Worm (Caenorhabditis elegans) whole organism, L4 larva: ENCODE results near the gene mrpl-22.
A peak's percentile ranks its signal among the peaks of the same experiment; 100 is the strongest.

ENCODE experiments used
- D1046.2 ChIP-seq: fragments of 200-800 bp; sonication (Bioruptor generic); IDR thresholded peaks from 2 replicates; pipeline ENCODE4 v1.3.6; 2022; ENCODE audit warnings: missing genetic modification characterization, missing compliant biosample characterization
- F49E8.2 ChIP-seq: sonication (generic microtip); optimal IDR thresholded peaks from 2 replicates; lab custom pipeline; 2016; ENCODE audit warnings: missing compliant biosample characterization, mild to moderate bottlenecking, missing genetic modification characterization, borderline replicate concordance
- R02D3.7 ChIP-seq: fragments of 150-350 bp; sonication (generic microtip); optimal IDR thresholded peaks from 3 replicates; lab custom pipeline; 2014; ENCODE audit warnings: missing biosample characterization, missing genetic modification characterization
- T20F7.1 ChIP-seq: fragments of 200-800 bp; sonication (Bioruptor generic); optimal IDR thresholded peaks from 2 replicates; lab custom pipeline; 2018; ENCODE audit warnings: mild to moderate bottlenecking, missing genetic modification characterization, missing compliant biosample characterization
- Y105C5A.15 ChIP-seq: fragments of 200-800 bp; sonication (Bioruptor generic); IDR thresholded peaks from 2 replicates; pipeline ENCODE4 v1.3.6; 2022; ENCODE audit warnings: missing genetic modification characterization, missing compliant biosample characterization
- Y48G9A.11 ChIP-seq: fragments of 200-800 bp; sonication (Bioruptor generic); IDR thresholded peaks from 2 replicates; pipeline ENCODE4 v1.3.6; 2022; ENCODE audit warnings: missing genetic modification reagents, missing genetic modification characterization, missing compliant biosample characterization
- Y5F2A.4 ChIP-seq: fragments of 200-800 bp; sonication (Bioruptor generic); optimal IDR thresholded peaks from 2 replicates; lab custom pipeline; 2018; ENCODE audit warnings: mild to moderate bottlenecking, missing genetic modification characterization, missing compliant biosample characterization
- Y75B8A.6 ChIP-seq: fragments of 200-800 bp; sonication (Bioruptor generic); IDR thresholded peaks from 2 replicates; pipeline ENCODE4 v1.3.6; 2022; ENCODE audit warnings: missing genetic modification reagents, missing genetic modification characterization, missing compliant biosample characterization
- ZK546.5 ChIP-seq, 2 experiments: sonication (generic microtip); optimal IDR thresholded peaks; 2 replicates each; lab custom pipeline; 2017; ENCODE audit warnings: missing biosample characterization in 2 of 2, missing genetic modification characterization in 2 of 2
- aha-1 ChIP-seq: fragments of 150-350 bp; peaks from one replicate; lab custom pipeline; 2014; ENCODE audit warnings: missing biosample characterization, missing genetic modification characterization
- ama-1 ChIP-seq: fragments of 150-350 bp; optimal IDR thresholded peaks from 2 replicates; lab custom pipeline; 2014; ENCODE audit warnings: inconsistent platforms, mixed read lengths
- arid-1 ChIP-seq: fragments of 200-800 bp; sonication (Bioruptor generic); conservative IDR thresholded peaks from 2 replicates; pipeline ENCODE4 v1.3.6; 2022; ENCODE audit warnings: missing genetic modification reagents, missing genetic modification characterization, missing compliant biosample characterization
- ceh-32 ChIP-seq: sonication (generic microtip); optimal IDR thresholded peaks from 2 replicates; lab custom pipeline; 2016; ENCODE audit warnings: mild to moderate bottlenecking, missing genetic modification characterization, missing compliant biosample characterization; ENCODE audit not compliant: poor library complexity
- ceh-62 ChIP-seq: sonication (generic microtip); optimal IDR thresholded peaks from 2 replicates; lab custom pipeline; 2017; ENCODE audit warnings: missing biosample characterization, missing genetic modification characterization
- ctbp-1 ChIP-seq: fragments of 200-800 bp; sonication (Bioruptor generic); IDR thresholded peaks from 2 replicates; pipeline ENCODE4 v1.3.6; 2022; ENCODE audit warnings: missing genetic modification reagents, missing genetic modification characterization, missing compliant biosample characterization
- daf-12 ChIP-seq: fragments of 150-350 bp; optimal IDR thresholded peaks from 2 replicates; lab custom pipeline; 2014; ENCODE audit warnings: missing biosample characterization, missing genetic modification reagents, missing genetic modification characterization
- dmd-9 ChIP-seq: fragments of 200-800 bp; sonication (Bioruptor generic); IDR thresholded peaks from 2 replicates; pipeline ENCODE4 v1.3.6; 2022; ENCODE audit warnings: missing genetic modification reagents, missing genetic modification characterization, missing compliant biosample characterization
- duxl-1 ChIP-seq: sonication (generic microtip); optimal IDR thresholded peaks from 2 replicates; lab custom pipeline; 2016; ENCODE audit warnings: mild to moderate bottlenecking, missing genetic modification characterization, moderate library complexity, missing compliant biosample characterization; ENCODE audit not compliant: poor library complexity
- dve-1 ChIP-seq: sonication (generic microtip); optimal IDR thresholded peaks from 2 replicates; lab custom pipeline; 2017; ENCODE audit warnings: antibody characterized with exemption, mild to moderate bottlenecking, missing genetic modification characterization, missing compliant biosample characterization; ENCODE audit not compliant: insufficient read depth
- egl-27 ChIP-seq: sonication (generic microtip); optimal IDR thresholded peaks from 3 replicates; lab custom pipeline; 2017; ENCODE audit warnings: missing biosample characterization, missing genetic modification reagents, missing genetic modification characterization
- fkh-10 ChIP-seq: fragments of 150-350 bp; optimal IDR thresholded peaks from 2 replicates; lab custom pipeline; 2014; ENCODE audit warnings: missing biosample characterization, missing genetic modification reagents, missing genetic modification characterization
- hif-1 ChIP-seq, 2 experiments: sonication (generic microtip); optimal IDR thresholded peaks; 2 replicates each; lab custom pipeline; 2016 to 2017; ENCODE audit warnings: missing compliant biosample characterization in 2 of 2, missing genetic modification characterization in 2 of 2, missing genetic modification reagents in 2 of 2, missing genotype in 2 of 2, mild to moderate bottlenecking in 1 of 2
- hmg-1.1 ChIP-seq: fragments of 200-800 bp; sonication (Bioruptor generic); IDR thresholded peaks from 2 replicates; pipeline ENCODE4 v1.3.6; 2022; ENCODE audit warnings: missing genetic modification reagents, missing genetic modification characterization, missing compliant biosample characterization
- lim-7 ChIP-seq: fragments of 200-800 bp; sonication (Bioruptor generic); IDR thresholded peaks from 2 replicates; pipeline ENCODE4 v1.3.6; 2022; ENCODE audit warnings: missing genetic modification characterization, missing compliant biosample characterization
- lin-15B ChIP-seq: fragments of 150-350 bp; sonication (generic microtip); optimal IDR thresholded peaks from 3 replicates; lab custom pipeline; 2014; ENCODE audit warnings: missing biosample characterization, missing genetic modification characterization
- lin-39 ChIP-seq: fragments of 150-350 bp; optimal IDR thresholded peaks from 2 replicates; lab custom pipeline; 2014; ENCODE audit warnings: missing biosample characterization, missing genetic modification reagents, missing genetic modification characterization
- madf-5 ChIP-seq, 2 experiments: fragments of 200-800 bp; sonication (Bioruptor generic); IDR thresholded peaks; 2 replicates each; pipeline ENCODE4 v1.3.6; 2022; ENCODE audit warnings: missing compliant biosample characterization in 2 of 2, missing genetic modification characterization in 2 of 2
- madf-9 ChIP-seq: fragments of 200-800 bp; sonication (Bioruptor generic); conservative IDR thresholded peaks from 2 replicates; pipeline ENCODE4 v1.3.6; 2022; ENCODE audit warnings: missing genetic modification reagents, missing genetic modification characterization, missing compliant biosample characterization
- mdl-1 ChIP-seq, 2 experiments: fragments of 150-350 bp in 1 of 2; sonication (generic microtip) in 1 of 2; optimal IDR thresholded peaks; 2 replicates each; lab custom pipeline; 2014 to 2017; ENCODE audit warnings: missing biosample characterization in 2 of 2, missing genetic modification characterization in 2 of 2
- mdt-29 ChIP-seq: fragments of 200-800 bp; sonication (Bioruptor generic); IDR thresholded peaks from 2 replicates; pipeline ENCODE4 v1.3.6; 2022; ENCODE audit warnings: missing genetic modification reagents, missing genetic modification characterization, missing compliant biosample characterization
- mep-1 ChIP-seq: fragments of 150-350 bp; sonication (generic microtip); optimal IDR thresholded peaks from 3 replicates; lab custom pipeline; 2014; ENCODE audit warnings: missing biosample characterization, missing genetic modification characterization
- mes-2 ChIP-seq: sonication (generic microtip); optimal IDR thresholded peaks from 2 replicates; lab custom pipeline; 2016; ENCODE audit warnings: missing genotype, mild to moderate bottlenecking, missing genetic modification characterization, missing compliant biosample characterization; ENCODE audit not compliant: poor library complexity, severe bottlenecking
- mxl-2 ChIP-seq: fragments of 200-800 bp; sonication (Bioruptor generic); conservative IDR thresholded peaks from 2 replicates; pipeline ENCODE4 v1.3.6; 2022; ENCODE audit warnings: missing genetic modification reagents, missing genetic modification characterization, missing compliant biosample characterization
- mxl-3 ChIP-seq: fragments of 200-800 bp; sonication (Bioruptor generic); optimal IDR thresholded peaks from 2 replicates; lab custom pipeline; 2018; ENCODE audit warnings: mild to moderate bottlenecking, missing genetic modification characterization, missing compliant biosample characterization
- nhr-10 ChIP-seq: fragments of 150-350 bp; optimal IDR thresholded peaks from 2 replicates; lab custom pipeline; 2014; ENCODE audit warnings: missing biosample characterization, missing genetic modification characterization
- nhr-11 ChIP-seq: fragments of 150-350 bp; optimal IDR thresholded peaks from 2 replicates; lab custom pipeline; 2014; ENCODE audit warnings: missing biosample characterization, missing genetic modification characterization
- nhr-111 ChIP-seq: fragments of 200-800 bp; sonication (Bioruptor generic); optimal IDR thresholded peaks from 2 replicates; lab custom pipeline; 2018; ENCODE audit warnings: mild to moderate bottlenecking, missing genetic modification characterization, missing compliant biosample characterization
- nhr-237 ChIP-seq: sonication (generic microtip); optimal IDR thresholded peaks from 2 replicates; lab custom pipeline; 2017; ENCODE audit warnings: missing biosample characterization, missing genetic modification characterization
- nhr-28 ChIP-seq: fragments of 150-350 bp; optimal IDR thresholded peaks from 2 replicates; lab custom pipeline; 2014; ENCODE audit warnings: missing biosample characterization, missing genetic modification characterization
- nhr-42 ChIP-seq: fragments of 200-800 bp; sonication (Bioruptor generic); IDR thresholded peaks from 2 replicates; pipeline ENCODE4 v1.3.6; 2022; ENCODE audit warnings: missing genetic modification characterization, missing compliant biosample characterization
- nhr-48 ChIP-seq: sonication (generic microtip); optimal IDR thresholded peaks from 2 replicates; lab custom pipeline; 2016; ENCODE audit warnings: mild to moderate bottlenecking, missing genetic modification characterization, missing compliant biosample characterization
- nhr-76 ChIP-seq: fragments of 150-350 bp; optimal IDR thresholded peaks from 2 replicates; lab custom pipeline; 2014; ENCODE audit warnings: missing biosample characterization, missing genetic modification characterization
- nhr-77 ChIP-seq: fragments of 150-350 bp; optimal IDR thresholded peaks from 2 replicates; lab custom pipeline; 2014; ENCODE audit warnings: missing biosample characterization, missing genetic modification characterization
- pqm-1 ChIP-seq: sonication (generic microtip); optimal IDR thresholded peaks from 2 replicates; lab custom pipeline; 2017; ENCODE audit warnings: missing biosample characterization, missing genetic modification characterization
- rbr-2 ChIP-seq: sonication (generic microtip); optimal IDR thresholded peaks from 2 replicates; lab custom pipeline; 2016; ENCODE audit warnings: missing genotype, missing genetic modification characterization, missing compliant biosample characterization
- saeg-2 ChIP-seq: fragments of 200-800 bp; sonication (Bioruptor generic); IDR thresholded peaks from 2 replicates; pipeline ENCODE4 v1.3.6; 2022; ENCODE audit warnings: missing genetic modification reagents, missing genetic modification characterization, missing compliant biosample characterization
- set-16 ChIP-seq: fragments of 200-800 bp; sonication (Bioruptor generic); IDR thresholded peaks from 2 replicates; pipeline ENCODE4 v1.3.6; 2022; ENCODE audit warnings: missing genetic modification reagents, missing genetic modification characterization, missing compliant biosample characterization
- snpc-4 ChIP-seq: fragments of 150-350 bp; optimal IDR thresholded peaks from 2 replicates; lab custom pipeline; 2014; ENCODE audit warnings: missing biosample characterization, missing genetic modification characterization
- spr-1 ChIP-seq: sonication (generic microtip); optimal IDR thresholded peaks from 2 replicates; lab custom pipeline; 2016; ENCODE audit warnings: mild to moderate bottlenecking, missing genetic modification characterization, missing compliant biosample characterization
- unc-39 ChIP-seq: sonication (generic microtip); optimal IDR thresholded peaks from 2 replicates; lab custom pipeline; 2017; ENCODE audit warnings: missing biosample characterization, missing genetic modification characterization
- zip-11 ChIP-seq: fragments of 200-800 bp; sonication (Bioruptor generic); IDR thresholded peaks from 2 replicates; pipeline ENCODE4 v1.3.6; 2022; ENCODE audit warnings: missing genetic modification characterization, missing compliant biosample characterization
- zip-2 ChIP-seq: fragments of 150-350 bp; optimal IDR thresholded peaks from 2 replicates; lab custom pipeline; 2014; ENCODE audit warnings: missing biosample characterization, missing genetic modification characterization

The mrpl-22 gene

ce11 chrIII:10634034-10634433, 18.8 kb downstream of the mrpl-22 start (continued):
- TF ChIP-seq Y105C5A.15 (GFP tag; lab: Robert Waterston, UW) (0 out of 2 replicates have a peak, but pooled peaks have one; percentile 50), nhr-77 (tag; lab: Kevin White, UChicago) (peak; percentile 50), duxl-1 (tag; lab: Kevin White, UChicago) (peak; percentile 70), snpc-4 (tag; lab: Kevin White, UChicago) (no peak), nhr-76 (tag; lab: Kevin White, UChicago) (no peak), mdt-29 (no peak), rbr-2 (tag; lab: Kevin White, UChicago) (peak; percentile 92), zip-11 (GFP tag; lab: Robert Waterston, UW) (0 out of 2 replicates have a peak, but pooled peaks have one; percentile 51), nhr-11 (peak; percentile 82), nhr-48 (tag; lab: Kevin White, UChicago) (peak; percentile 84), pqm-1 (tag; lab: Kevin White, UChicago) (no peak), egl-27 (tag; lab: Kevin White, UChicago) (no peak), ZK546.5 (tag; optimal IDR thresholded peaks at IDR 0.05; lab: Kevin White, UChicago) (peak in 1 of 2 experiments; percentile 33), set-16 (peak; percentile 100), lin-39 (tag; lab: Kevin White, UChicago) (no peak), Y75B8A.6 (no peak), R02D3.7 (no peak), ama-1 (lab: Kevin White, UChicago) (no peak), arid-1 (GFP tag; lab: Robert Waterston, UW) (peak; percentile 60; the same call in 1 of the 2 replicates), ctbp-1 (GFP tag; lab: Robert Waterston, UW) (peak; percentile 93), lim-7 (GFP tag; lab: Robert Waterston, UW) (no peak), hif-1 (tag; optimal IDR thresholded peaks at IDR 0.05; lab: Kevin White, UChicago) (peak; percentile 21 to 81), madf-9 (GFP tag; lab: Robert Waterston, UW) (peak; percentile 54; the same call in 1 of the 2 replicates), mep-1 (tag; lab: Kevin White, UChicago) (peak; percentile 94), lin-15B (tag; lab: Kevin White, UChicago) (no peak), spr-1 (tag; lab: Kevin White, UChicago) (peak; percentile 80), nhr-237 (no peak), nhr-111 (GFP tag; lab: Kevin White, UChicago) (no peak), mes-2 (tag; lab: Kevin White, UChicago) (peak; percentile 79), D1046.2 (GFP tag; lab: Robert Waterston, UW) (no peak), nhr-10 (peak; percentile 86), hmg-1.1 (peak; percentile 92), Y48G9A.11 (GFP tag; lab: Robert Waterston, UW) (no peak), F49E8.2 (no peak), zip-2 (peak; percentile 3), nhr-28 (peak; percentile 74), madf-5 (GFP tag; IDR thresholded peaks at IDR 0.05; lab: Robert Waterston, UW) (no peak), aha-1 (peak; percentile 99), mxl-2 (GFP tag; lab: Robert Waterston, UW) (no peak), dmd-9 (GFP tag; lab: Robert Waterston, UW) (peak; percentile 41; the same call in 1 of the 2 replicates), fkh-10 (GFP tag; lab: Kevin White, UChicago) (peak; percentile 21), unc-39 (tag; lab: Kevin White, UChicago) (no peak), saeg-2 (GFP tag; lab: Robert Waterston, UW) (peak; percentile 88), Y5F2A.4 (GFP tag; lab: Kevin White, UChicago) (no peak), ceh-62 (no peak), daf-12 (tag; lab: Kevin White, UChicago) (no peak), mxl-3 (GFP tag; lab: Kevin White, UChicago) (peak; percentile 90), nhr-42 (peak; percentile 82), mdl-1 (tag; optimal IDR thresholded peaks at IDR 0.05; lab: Kevin White, UChicago) (peak; percentile 85 to 89), dve-1 (peak; percentile 93), T20F7.1 (GFP tag; lab: Kevin White, UChicago) (no peak), ceh-32 (no peak)
